Worm (Caenorhabditis elegans) whole organism, L3 larva: ENCODE data around the gene F58B3.4.

Experiments
- aly-2 ChIP-seq: fragments of 150-350 bp; optimal IDR thresholded peaks from 2 replicates; lab custom pipeline; 2014; ENCODE audit warnings: missing biosample characterization, missing genetic modification characterization
- lin-39 ChIP-seq: fragments of 150-350 bp; optimal IDR thresholded peaks from 2 replicates; lab custom pipeline; 2018; ENCODE audit warnings: missing biosample characterization, missing genetic modification reagents, missing genetic modification characterization
- nhr-76 ChIP-seq: fragments of 150-350 bp; sonication (generic microtip); optimal IDR thresholded peaks from 5 replicates; lab custom pipeline; 2014; ENCODE audit warnings: missing biosample characterization, missing genetic modification characterization
- snpc-4 ChIP-seq: fragments of 150-350 bp; optimal IDR thresholded peaks from 2 replicates; lab custom pipeline; 2014; ENCODE audit warnings: missing biosample characterization, missing genetic modification characterization
- unc-62 ChIP-seq: fragments of 150-350 bp; sonication (generic microtip); optimal IDR thresholded peaks from 4 replicates; lab custom pipeline; 2014; ENCODE audit warnings: missing biosample characterization, missing genetic modification reagents, missing genetic modification characterization

ce11 chrIV:11602498-11603068, 29.1 kb downstream of the F58B3.4 start, which contains the start of gene rps-11:
- TF ChIP-seq aly-2 (tag; lab: Kevin White, UChicago) (no peak), lin-39 (tag; lab: Kevin White, UChicago) (no peak), unc-62 (GFP tag; lab: Kevin White, UChicago) (no peak), snpc-4 (tag; lab: Kevin White, UChicago) (no peak), nhr-76 (tag; lab: Kevin White, UChicago) (no peak)
